Fruit fly (Drosophila melanogaster): ENCODE data around the gene CG32110.

CG32110 gene

dm6 chr3L:12806290-12806743 is 2.2 kb upstream of the CG32110 start (continued):
- peak; percentile 35 for TF ChIP-seq HmgZ (tag; optimal IDR thresholded peaks at IDR 0.05)
- no peak for TF ChIP-seq ab (GFP tag; optimal IDR thresholded peaks at IDR 0.05)
- TF ChIP-seq Jarid2 (GFP tag; optimal IDR thresholded peaks at IDR 0.05) = no peak
- no peak for TF ChIP-seq CG14667 (GFP tag; IDR thresholded peaks at IDR 0.05)
- peak; percentile 4 for TF ChIP-seq Mad (GFP tag; optimal IDR thresholded peaks at IDR 0.05)
- TF ChIP-seq gfzf (GFP tag; optimal IDR thresholded peaks at IDR 0.05) = no peak
- peak; percentile 60 for TF ChIP-seq odd (GFP tag; optimal IDR thresholded peaks at IDR 0.05)
- TF ChIP-seq CG18011 (GFP tag; optimal IDR thresholded peaks at IDR 0.05) = no peak
- TF ChIP-seq psq (GFP tag; optimal IDR thresholded peaks at IDR 0.05) = peak; percentile 99
- TF ChIP-seq HHEX (GFP tag; optimal IDR thresholded peaks at IDR 0.05) = no peak
- TF ChIP-seq salm (tag; optimal IDR thresholded peaks at IDR 0.05) = peak; percentile 33
- no peak for TF ChIP-seq B-H2 (GFP tag; optimal IDR thresholded peaks at IDR 0.05)
- no peak for TF ChIP-seq H15 (GFP tag; IDR thresholded peaks at IDR 0.05)
- no peak for TF ChIP-seq CG4820 (GFP tag; optimal IDR thresholded peaks at IDR 0.05)
- TF ChIP-seq CG6254 (GFP tag; optimal IDR thresholded peaks at IDR 0.05) = peak; percentile 33
- TF ChIP-seq trh (GFP tag; optimal IDR thresholded peaks at IDR 0.05) = no peak
- TF ChIP-seq jigr1 (GFP tag; IDR thresholded peaks at IDR 0.05) = no peak
- peak in 1 of 3 experiments; percentile 39 for TF ChIP-seq lola (GFP tag; optimal IDR thresholded peaks at IDR 0.05)
- TF ChIP-seq MBD-R2 (GFP tag; IDR thresholded peaks at IDR 0.05) = peak; percentile 39; the same call in 1 of the 2 replicates
- TF ChIP-seq Atf3 (GFP tag; optimal IDR thresholded peaks at IDR 0.05) = no peak
- no peak for TF ChIP-seq seq (GFP tag; IDR thresholded peaks at IDR 0.05)
- TF ChIP-seq Fer2 (tag; optimal IDR thresholded peaks at IDR 0.05) = no peak
- peak; percentile 80 for TF ChIP-seq CG15269 (tag; optimal IDR thresholded peaks at IDR 0.05)
- 0 out of 2 replicates have a peak, but pooled peaks have one; percentile 85 for TF ChIP-seq CG32767 (GFP tag; IDR thresholded peaks at IDR 0.05)
- TF ChIP-seq slbo (GFP tag; IDR thresholded peaks at IDR 0.05) = peak; percentile 27; the same call in 1 of the 2 replicates
- peak; percentile 54 for TF ChIP-seq az2 (GFP tag; optimal IDR thresholded peaks at IDR 0.05)
- no peak for TF ChIP-seq ham (GFP tag; IDR thresholded peaks at IDR 0.05)
- peak; percentile 17 for TF ChIP-seq ind (GFP tag; optimal IDR thresholded peaks at IDR 0.05)
- peak in 1 of 2 experiments; percentile 37 for TF ChIP-seq Trl (optimal IDR thresholded peaks at IDR 0.05)
- TF ChIP-seq Trl (GFP tag; optimal IDR thresholded peaks at IDR 0.05) = no peak
- TF ChIP-seq CG4707 (GFP tag; optimal IDR thresholded peaks at IDR 0.05) = peak; percentile 22
- no peak for TF ChIP-seq Hmr (GFP tag; optimal IDR thresholded peaks at IDR 0.05)
- TF ChIP-seq CG8290 (GFP tag; optimal IDR thresholded peaks at IDR 0.05) = no peak
- TF ChIP-seq CG8290 (tag; optimal IDR thresholded peaks at IDR 0.05) = peak in 1 of 2 experiments; percentile 39
- no peak for TF ChIP-seq CG12942 (GFP tag; optimal IDR thresholded peaks at IDR 0.05)
- peak; percentile 4 for TF ChIP-seq CG7987 (GFP tag; optimal IDR thresholded peaks at IDR 0.05)
- TF ChIP-seq CG13775 (GFP tag; optimal IDR thresholded peaks at IDR 0.05) = no peak
- peak; percentile 36 for TF ChIP-seq grn (GFP tag; optimal IDR thresholded peaks at IDR 0.05)
- peak; percentile 73 for TF ChIP-seq Blimp-1 (GFP tag; optimal IDR thresholded peaks at IDR 0.05)
- no peak for TF ChIP-seq Abd-B (GFP tag; optimal IDR thresholded peaks at IDR 0.05)
- peak; percentile 58 for TF ChIP-seq Meics (GFP tag; optimal IDR thresholded peaks at IDR 0.05)
- TF ChIP-seq lilli (GFP tag; optimal IDR thresholded peaks at IDR 0.05) = peak; percentile 33
- TF ChIP-seq NfI (GFP tag; optimal IDR thresholded peaks at IDR 0.05) = peak; percentile 61
- TF ChIP-seq trem (tag; optimal IDR thresholded peaks at IDR 0.05) = peak; percentile 40
- no peak for TF ChIP-seq B-H1 (GFP tag; IDR thresholded peaks at IDR 0.05)
- TF ChIP-seq HLHmδ (GFP tag; optimal IDR thresholded peaks at IDR 0.05) = no peak
- TF ChIP-seq CG10321 (GFP tag; IDR thresholded peaks at IDR 0.05) = no peak
- TF ChIP-seq Adf1 (GFP tag; IDR thresholded peaks at IDR 0.05) = peak; percentile 26; the same call in 1 of the 2 replicates
- TF ChIP-seq CG10267 (tag; optimal IDR thresholded peaks at IDR 0.05) = peak; percentile 65
- TF ChIP-seq Taf1 (GFP tag; IDR thresholded peaks at IDR 0.05) = no peak
- peak; percentile 35 for TF ChIP-seq D19B (GFP tag; optimal IDR thresholded peaks at IDR 0.05)

Data from whole organism, embryonic.